Fruit fly (Drosophila melanogaster) whole organism, embryonic: Measurements from ENCODE around the gene Seipin.

Experiments used
- BEAF-32 ChIP-seq: fragments of 200-800 bp; sonication (Bioruptor generic); optimal IDR thresholded peaks from 3 replicates; lab custom pipeline; 2017; ENCODE audit warnings: missing biosample characterization, missing genetic modification characterization, mild to moderate bottlenecking, moderate library complexity, missing genetic modification reagents
- CG10209 ChIP-seq: fragments of 200-800 bp; sonication (Bioruptor generic); optimal IDR thresholded peaks from 3 replicates; lab custom pipeline; 2017; ENCODE audit warnings: missing biosample characterization, mild to moderate bottlenecking, missing genetic modification characterization, missing genetic modification reagents
- CG10462 ChIP-seq: fragments of 200-800 bp; sonication (Bioruptor generic); optimal IDR thresholded peaks from 2 replicates; lab custom pipeline; 2016; ENCODE audit warnings: missing biosample characterization, missing genetic modification characterization
- CG12744 ChIP-seq: fragments of 200-800 bp; sonication (Bioruptor generic); optimal IDR thresholded peaks from 2 replicates; lab custom pipeline; 2016; ENCODE audit warnings: missing biosample characterization, missing genetic modification characterization
- CG13424 ChIP-seq: fragments of 200-800 bp; sonication (Bioruptor generic); optimal IDR thresholded peaks from 2 replicates; lab custom pipeline; 2019; ENCODE audit warnings: missing biosample characterization, mild to moderate bottlenecking, missing genetic modification characterization, moderate library complexity
- CG14710 ChIP-seq: fragments of 200-800 bp; sonication (Bioruptor generic); optimal IDR thresholded peaks from 3 replicates; lab custom pipeline; 2019; ENCODE audit warnings: missing biosample characterization, mild to moderate bottlenecking, missing genetic modification characterization, moderate library complexity
- CG17385 ChIP-seq: fragments of 200-800 bp; sonication (Bioruptor generic); optimal IDR thresholded peaks from 3 replicates; lab custom pipeline; 2018; ENCODE audit warnings: missing biosample characterization, mild to moderate bottlenecking, missing genetic modification characterization
- CG18476 ChIP-seq: fragments of 200-800 bp; sonication (Bioruptor generic); optimal IDR thresholded peaks from 2 replicates; lab custom pipeline; 2016; ENCODE audit warnings: missing biosample characterization, mild to moderate bottlenecking, missing genetic modification characterization
- CG18619 ChIP-seq: fragments of 200-800 bp; sonication (Bioruptor generic); optimal IDR thresholded peaks from 3 replicates; lab custom pipeline; 2017; ENCODE audit warnings: missing biosample characterization, mild to moderate bottlenecking, missing genetic modification characterization
- CG2678 ChIP-seq: fragments of 200-800 bp; sonication (Bioruptor generic); optimal IDR thresholded peaks from 3 replicates; lab custom pipeline; 2019; ENCODE audit warnings: missing biosample characterization, mild to moderate bottlenecking, missing genetic modification characterization, moderate library complexity
- CG2712 ChIP-seq: fragments of 200-800 bp; optimal IDR thresholded peaks from 3 replicates; lab custom pipeline; 2019; ENCODE audit warnings: missing biosample characterization, mild to moderate bottlenecking, missing genetic modification characterization, moderate library complexity
- CG30403 ChIP-seq: fragments of 200-800 bp; sonication (Bioruptor generic); optimal IDR thresholded peaks from 3 replicates; lab custom pipeline; 2016; ENCODE audit warnings: missing biosample characterization, missing genetic modification characterization
- CG31224 ChIP-seq: fragments of 200-800 bp; sonication (Bioruptor generic); IDR thresholded peaks from 2 replicates; pipeline ENCODE4 v1.3.6; 2022; ENCODE audit warnings: missing biosample characterization, missing genetic modification characterization
- CG3163 ChIP-seq: fragments of 200-800 bp; sonication (Bioruptor generic); optimal IDR thresholded peaks from 3 replicates; lab custom pipeline; 2016; ENCODE audit warnings: missing biosample characterization, missing genetic modification characterization
- CG32532 ChIP-seq: fragments of 200-800 bp; sonication (Bioruptor generic); IDR thresholded peaks from 2 replicates; pipeline ENCODE4 v1.3.6; 2022; ENCODE audit warnings: missing biosample characterization, missing genetic modification characterization
- CG6765 ChIP-seq: fragments of 200-800 bp; sonication (Bioruptor generic); optimal IDR thresholded peaks from 3 replicates; lab custom pipeline; 2017; ENCODE audit warnings: missing biosample characterization, mild to moderate bottlenecking, missing genetic modification characterization
- CG6854 ChIP-seq: fragments of 200-800 bp; sonication (Bioruptor generic); optimal IDR thresholded peaks from 3 replicates; lab custom pipeline; 2017; ENCODE audit warnings: missing biosample characterization, mild to moderate bottlenecking, missing genetic modification characterization
- CG7556 ChIP-seq: fragments of 200-800 bp; sonication (Bioruptor generic); optimal IDR thresholded peaks from 2 replicates; lab custom pipeline; 2017; ENCODE audit warnings: missing biosample characterization, mild to moderate bottlenecking, missing genetic modification characterization
- CG9437 ChIP-seq: fragments of 200-800 bp; sonication (Bioruptor generic); optimal IDR thresholded peaks from 2 replicates; lab custom pipeline; 2018; ENCODE audit warnings: missing biosample characterization, mild to moderate bottlenecking, missing genetic modification characterization
- CG9609 ChIP-seq: fragments of 200-800 bp; sonication (Bioruptor generic); optimal IDR thresholded peaks from 3 replicates; lab custom pipeline; 2016; ENCODE audit warnings: missing biosample characterization, missing genetic modification characterization
- CG9817 ChIP-seq: fragments of 200-800 bp; sonication (Bioruptor generic); optimal IDR thresholded peaks from 2 replicates; lab custom pipeline; 2018; ENCODE audit warnings: missing biosample characterization, mild to moderate bottlenecking, missing genetic modification characterization, moderate library complexity
- CoRest ChIP-seq: fragments of 200-800 bp; sonication (Bioruptor generic); optimal IDR thresholded peaks from 3 replicates; lab custom pipeline; 2018; ENCODE audit warnings: missing biosample characterization, mild to moderate bottlenecking, missing genetic modification characterization, moderate library complexity
- Ets65A ChIP-seq: fragments of 200-800 bp; sonication (Bioruptor generic); peaks from one replicate; lab custom pipeline; 2016; ENCODE audit warnings: missing biosample characterization, missing genetic modification characterization
- HHEX ChIP-seq: fragments of 200-800 bp; sonication (Bioruptor generic); optimal IDR thresholded peaks from 3 replicates; lab custom pipeline; 2017; ENCODE audit warnings: missing biosample characterization, mild to moderate bottlenecking, missing genetic modification characterization, missing genetic modification reagents
- Meics ChIP-seq: fragments of 200-800 bp; sonication (Bioruptor generic); optimal IDR thresholded peaks from 2 replicates; lab custom pipeline; 2017; ENCODE audit warnings: missing biosample characterization, mild to moderate bottlenecking, missing genetic modification characterization
- NFAT ChIP-seq: fragments of 200-800 bp; sonication (Bioruptor generic); IDR thresholded peaks from 2 replicates; pipeline ENCODE4 v1.3.6; 2022; ENCODE audit warnings: missing biosample characterization, missing genetic modification characterization
- Ravus ChIP-seq: fragments of 200-800 bp; sonication (Bioruptor generic); IDR thresholded peaks from 2 replicates; pipeline ENCODE4 v1.3.6; 2022; ENCODE audit warnings: missing biosample characterization, missing genetic modification characterization
- Rfx ChIP-seq: fragments of 200-800 bp; sonication (Bioruptor generic); IDR thresholded peaks from 2 replicates; pipeline ENCODE4 v1.3.6; 2022; ENCODE audit warnings: missing biosample characterization, missing genetic modification characterization
- Sox100B ChIP-seq: fragments of 200-800 bp; sonication (Bioruptor generic); optimal IDR thresholded peaks from 3 replicates; lab custom pipeline; 2018; ENCODE audit warnings: missing biosample characterization, mild to moderate bottlenecking, missing genetic modification characterization
- caup ChIP-seq: fragments of 200-800 bp; sonication (Bioruptor generic); optimal IDR thresholded peaks from 3 replicates; lab custom pipeline; 2017; ENCODE audit warnings: missing biosample characterization, mild to moderate bottlenecking, missing genetic modification characterization, moderate library complexity; ENCODE audit not compliant: severe bottlenecking
- dysf ChIP-seq: fragments of 200-800 bp; sonication (Bioruptor generic); IDR thresholded peaks from 3 replicates; pipeline ENCODE4 v1.3.6; 2022; ENCODE audit warnings: missing biosample characterization, missing genetic modification characterization
- esg ChIP-seq: fragments of 200-800 bp; sonication (Bioruptor generic); conservative IDR thresholded peaks from 2 replicates; pipeline ENCODE4 v1.3.6; 2022; ENCODE audit warnings: missing biosample characterization, missing genetic modification characterization
- fd3F ChIP-seq: fragments of 200-800 bp; sonication (Bioruptor generic); optimal IDR thresholded peaks from 2 replicates; lab custom pipeline; 2018; ENCODE audit warnings: missing biosample characterization, mild to moderate bottlenecking, missing genetic modification characterization, moderate library complexity
- jing ChIP-seq: fragments of 200-800 bp; sonication (Bioruptor generic); optimal IDR thresholded peaks from 2 replicates; lab custom pipeline; 2018; ENCODE audit warnings: missing biosample characterization, mild to moderate bottlenecking, missing genetic modification characterization
- lilli ChIP-seq: fragments of 200-800 bp; sonication (Bioruptor generic); optimal IDR thresholded peaks from 3 replicates; lab custom pipeline; 2016; ENCODE audit warnings: missing biosample characterization, missing genetic modification characterization
- nom ChIP-seq: fragments of 200-800 bp; sonication (Bioruptor generic); optimal IDR thresholded peaks from 2 replicates; lab custom pipeline; 2017; ENCODE audit warnings: missing biosample characterization, missing genetic modification characterization, mild to moderate bottlenecking, moderate library complexity, missing genetic modification reagents
- pzg ChIP-seq: fragments of 200-800 bp; sonication (Bioruptor generic); optimal IDR thresholded peaks from 3 replicates; lab custom pipeline; 2018; ENCODE audit warnings: missing biosample characterization, mild to moderate bottlenecking, missing genetic modification characterization, moderate library complexity
- ranshi ChIP-seq: fragments of 200-800 bp; sonication (Bioruptor generic); IDR thresholded peaks from 2 replicates; pipeline ENCODE4 v1.3.6; 2022; ENCODE audit warnings: missing biosample characterization, missing genetic modification characterization
- sd ChIP-seq: fragments of 200-800 bp; sonication (Bioruptor generic); optimal IDR thresholded peaks from 3 replicates; lab custom pipeline; 2018; ENCODE audit warnings: missing biosample characterization, mild to moderate bottlenecking, missing genetic modification characterization, moderate library complexity
- trem ChIP-seq: fragments of 200-800 bp; optimal IDR thresholded peaks from 3 replicates; lab custom pipeline; 2019; ENCODE audit warnings: missing biosample characterization, mild to moderate bottlenecking, missing genetic modification characterization, moderate library complexity
- wor ChIP-seq: fragments of 200-800 bp; sonication (Bioruptor generic); IDR thresholded peaks from 2 replicates; pipeline ENCODE4 v1.3.6; 2022; ENCODE audit warnings: missing biosample characterization, missing genetic modification characterization

Gene Seipin

dm6 chrX:2591315-2591999 is 28.1 kb upstream of the Seipin start (continued):
- TF ChIP-seq dysf (peak; percentile 56; the same call in 2 of the 3 replicates), CG17385 (GFP tag; lab: Kevin White, UChicago) (peak; percentile 33), sd (peak; percentile 45), CG18476 (no peak), CG9817 (peak; percentile 28), CG2712 (tag; lab: Kevin White, UChicago) (peak; percentile 14), CG9437 (peak; percentile 31), CG30403 (GFP tag; lab: Kevin White, UChicago) (peak; percentile 45), CoRest (tag; lab: Kevin White, UChicago) (peak; percentile 48), CG6765 (peak; percentile 6), CG10209 (GFP tag; lab: Kevin White, UChicago) (peak; percentile 45), Rfx (GFP tag; lab: Robert Waterston, UW) (peak; percentile 21; the same call in 1 of the 2 replicates), ranshi (GFP tag; lab: Robert Waterston, UW) (peak; percentile 32; the same call in 1 of the 2 replicates), Ravus (GFP tag; lab: Robert Waterston, UW) (no peak), CG2678 (tag; lab: Kevin White, UChicago) (peak; percentile 74), jing (no peak), HHEX (GFP tag; lab: Kevin White, UChicago) (peak; percentile 45), CG10462 (GFP tag; lab: Kevin White, UChicago) (no peak), pzg (GFP tag; lab: Kevin White, UChicago) (no peak), CG6854 (GFP tag; lab: Kevin White, UChicago) (peak; percentile 30), BEAF-32 (GFP tag; lab: Kevin White, UChicago) (no peak), NFAT (GFP tag; lab: Robert Waterston, UW) (no peak), CG12744 (GFP tag; lab: Kevin White, UChicago) (no peak), lilli (GFP tag; lab: Kevin White, UChicago) (peak; percentile 30), caup (GFP tag; lab: Kevin White, UChicago) (peak; percentile 15), CG13424 (tag; lab: Kevin White, UChicago) (peak; percentile 34), CG31224 (GFP tag; lab: Robert Waterston, UW) (0 out of 2 replicates have a peak, but pooled peaks have one; percentile 24), esg (GFP tag; lab: Robert Waterston, UW) (0 out of 2 replicates have a peak, but pooled peaks have one; percentile 16), CG32532 (GFP tag; lab: Robert Waterston, UW) (peak; percentile 44; the same call in 1 of the 2 replicates), CG7556 (GFP tag; lab: Kevin White, UChicago) (peak; percentile 59), fd3F (GFP tag; lab: Kevin White, UChicago) (peak; percentile 27), trem (tag; lab: Kevin White, UChicago) (no peak), Sox100B (GFP tag; lab: Kevin White, UChicago) (peak; percentile 24), Ets65A (GFP tag; lab: Kevin White, UChicago) (peak; percentile 80), CG9609 (GFP tag; lab: Kevin White, UChicago) (peak; percentile 12), Meics (GFP tag; lab: Kevin White, UChicago) (peak; percentile 72), CG18619 (GFP tag; lab: Kevin White, UChicago) (peak; percentile 58)

dm6 chrX:2592243-2592642 is 27.4 kb upstream of the Seipin start:
- TF ChIP-seq CG14710 (no peak), wor (GFP tag; lab: Robert Waterston, UW) (no peak), nom (peak; percentile 66), CG3163 (GFP tag; lab: Kevin White, UChicago) (no peak)
